Fruit fly (Drosophila melanogaster): Measurements from ENCODE around the gene CG14933.
A peak's percentile ranks its signal among the peaks of the same experiment; 100 is the strongest.

Gene CG14933

dm6 chr2L:11808702-11809583, 33.7 kb upstream of the CG14933 start, which contains the start of gene crol (continued):
- peak; percentile 100 for TF ChIP-seq Elba2 (GFP tag; optimal IDR thresholded peaks at IDR 0.05)
- no peak for TF ChIP-seq D19B (GFP tag; optimal IDR thresholded peaks at IDR 0.05)
- TF ChIP-seq D19A (tag; optimal IDR thresholded peaks at IDR 0.05), result no peak
- peak; percentile 39 for TF ChIP-seq CG17829 (tag; optimal IDR thresholded peaks at IDR 0.05)
- peak; percentile 40 for TF ChIP-seq CG2120 (GFP tag; optimal IDR thresholded peaks at IDR 0.05)
- TF ChIP-seq nerfin-2 (GFP tag; IDR thresholded peaks at IDR 0.05; ENCODE audit: partially characterized antibody), result peak; percentile 62; the same call in 1 of the 2 replicates
- TF ChIP-seq Hsf (GFP tag; optimal IDR thresholded peaks at IDR 0.05), result no peak
- TF ChIP-seq CG11247 (GFP tag; IDR thresholded peaks at IDR 0.05), result no peak
- TF ChIP-seq fd102C (GFP tag; optimal IDR thresholded peaks at IDR 0.05), result no peak
- no peak for TF ChIP-seq CG17328 (GFP tag; IDR thresholded peaks at IDR 0.05)
- TF ChIP-seq CG30431 (GFP tag; optimal IDR thresholded peaks at IDR 0.05), result no peak
- peak; percentile 63 for TF ChIP-seq Sin3A (optimal IDR thresholded peaks at IDR 0.05)
- peak; percentile 81 for TF ChIP-seq Scr (GFP tag; IDR thresholded peaks at IDR 0.05; ENCODE audit: partially characterized antibody)
- TF ChIP-seq CoRest (tag; optimal IDR thresholded peaks at IDR 0.05), result peak; percentile 36
- TF ChIP-seq CG8089 (GFP tag; optimal IDR thresholded peaks at IDR 0.05), result no peak
- TF ChIP-seq CG10543 (GFP tag; optimal IDR thresholded peaks at IDR 0.05), result peak; percentile 87
- no peak for TF ChIP-seq p53 (GFP tag; optimal IDR thresholded peaks at IDR 0.05)
- no peak for TF ChIP-seq CG2889 (GFP tag; IDR thresholded peaks at IDR 0.05)
- no peak for TF ChIP-seq Gsc (GFP tag; IDR thresholded peaks at IDR 0.05)
- peak; percentile 76 for TF ChIP-seq Doc3 (GFP tag; IDR thresholded peaks at IDR 0.05; ENCODE audit: partially characterized antibody)
- no peak for TF ChIP-seq CG18011 (GFP tag; optimal IDR thresholded peaks at IDR 0.05)
- TF ChIP-seq gem (tag; optimal IDR thresholded peaks at IDR 0.05), result no peak
- no peak for TF ChIP-seq ken (GFP tag; IDR thresholded peaks at IDR 0.05)
- no peak for TF ChIP-seq ac (GFP tag; optimal IDR thresholded peaks at IDR 0.05)
- TF ChIP-seq CG10147 (GFP tag; optimal IDR thresholded peaks at IDR 0.05), result no peak
- TF ChIP-seq sob (GFP tag; IDR thresholded peaks at IDR 0.05), result peak; percentile 52
- no peak for TF ChIP-seq Hr78 (GFP tag; optimal IDR thresholded peaks at IDR 0.05)
- TF ChIP-seq CG10267 (tag; optimal IDR thresholded peaks at IDR 0.05), result peak; percentile 48
- TF ChIP-seq Sox102F (GFP tag; optimal IDR thresholded peaks at IDR 0.05), result peak; percentile 7
- TF ChIP-seq tio (GFP tag; optimal IDR thresholded peaks at IDR 0.05), result no peak
- peak; percentile 86 for TF ChIP-seq CG16813 (GFP tag; IDR thresholded peaks at IDR 0.05; ENCODE audit: partially characterized antibody)
- TF ChIP-seq HLHmδ (GFP tag; optimal IDR thresholded peaks at IDR 0.05), result no peak
- TF ChIP-seq Pdp1 (GFP tag; optimal IDR thresholded peaks at IDR 0.05), result peak in 1 of 2 experiments; percentile 44
- TF ChIP-seq sim (GFP tag; IDR thresholded peaks at IDR 0.05), result no peak
- TF ChIP-seq ranshi (GFP tag; IDR thresholded peaks at IDR 0.05), result no peak
- peak; percentile 13; the same call in 1 of the 4 replicates for TF ChIP-seq Gug (GFP tag; IDR thresholded peaks at IDR 0.05)
- no peak for TF ChIP-seq psq (GFP tag; optimal IDR thresholded peaks at IDR 0.05)
- peak; percentile 67; the same call in 2 of the 3 replicates for TF ChIP-seq hb (GFP tag; IDR thresholded peaks at IDR 0.05; ENCODE audit: partially characterized antibody)
- no peak for TF ChIP-seq NfI (GFP tag; optimal IDR thresholded peaks at IDR 0.05)
- peak; percentile 40 for TF ChIP-seq gcm (GFP tag; optimal IDR thresholded peaks at IDR 0.05)
- peak; percentile 63; the same call in 2 of the 3 replicates for TF ChIP-seq mld (GFP tag; IDR thresholded peaks at IDR 0.05; ENCODE audit: partially characterized antibody)
- peak; percentile 28 for TF ChIP-seq sug (tag; optimal IDR thresholded peaks at IDR 0.05)
- no peak for TF ChIP-seq vfl (GFP tag; optimal IDR thresholded peaks at IDR 0.05)
- TF ChIP-seq CG18599 (GFP tag; optimal IDR thresholded peaks at IDR 0.05), result no peak
- peak; percentile 29 for TF ChIP-seq CG7839 (tag; optimal IDR thresholded peaks at IDR 0.05)
- no peak for TF ChIP-seq CG6254 (GFP tag; optimal IDR thresholded peaks at IDR 0.05)
- no peak for TF ChIP-seq hth (optimal IDR thresholded peaks at IDR 0.05)
- peak; percentile 90 for TF ChIP-seq amos (GFP tag; IDR thresholded peaks at IDR 0.05; ENCODE audit: partially characterized antibody)
